Fruit fly (Drosophila melanogaster): ENCODE data around the gene Ptp61F.
A peak's percentile ranks its signal among the peaks of the same experiment; 100 is the strongest.

Gene Ptp61F

dm6 chr3L:1517274-1518047 lies 42.4 kb upstream of the Ptp61F start (continued):
- TF ChIP-seq CG2120 (GFP tag; optimal IDR thresholded peaks at IDR 0.05) (peak; percentile 77), slp2 (GFP tag; optimal IDR thresholded peaks at IDR 0.05) (peak; percentile 48), sna (GFP tag; IDR thresholded peaks at IDR 0.05; ENCODE audit: partially characterized antibody) (peak; percentile 65; the same call in 1 of the 2 replicates), CG3995 (GFP tag; optimal IDR thresholded peaks at IDR 0.05) (peak; percentile 94), CHES-1-like (GFP tag; optimal IDR thresholded peaks at IDR 0.05) (peak; percentile 52), D19B (GFP tag; optimal IDR thresholded peaks at IDR 0.05) (peak; percentile 0), CG6654 (GFP tag; optimal IDR thresholded peaks at IDR 0.05) (no peak), btn (GFP tag; optimal IDR thresholded peaks at IDR 0.05) (peak; percentile 72), en (GFP tag; optimal IDR thresholded peaks at IDR 0.05) (peak; percentile 24), lmd (GFP tag; IDR thresholded peaks at IDR 0.05) (peak; percentile 40; the same call in 1 of the 2 replicates), HLH54F (GFP tag; optimal IDR thresholded peaks at IDR 0.05) (peak; percentile 73), eyg (GFP tag; optimal IDR thresholded peaks at IDR 0.05) (no peak), chinmo (GFP tag; IDR thresholded peaks at IDR 0.05; ENCODE audit: partially characterized antibody) (peak; percentile 77; the same call in 3 of the 4 replicates), CG12104 (GFP tag; optimal IDR thresholded peaks at IDR 0.05) (peak; percentile 26), BtbVII (GFP tag; optimal IDR thresholded peaks at IDR 0.05) (no peak), cwo (GFP tag; optimal IDR thresholded peaks at IDR 0.05) (peak; percentile 6), CG7786 (GFP tag; optimal IDR thresholded peaks at IDR 0.05) (peak; percentile 87), stwl (tag; optimal IDR thresholded peaks at IDR 0.05) (peak; percentile 40), CG1647 (GFP tag; optimal IDR thresholded peaks at IDR 0.05) (peak; percentile 64), CG10209 (GFP tag; optimal IDR thresholded peaks at IDR 0.05) (peak; percentile 39), ttk (GFP tag; IDR thresholded peaks at IDR 0.05) (no peak), sisA (GFP tag; IDR thresholded peaks at IDR 0.05) (peak; percentile 71), CG12744 (GFP tag; optimal IDR thresholded peaks at IDR 0.05) (peak; percentile 37), row (GFP tag; IDR thresholded peaks at IDR 0.05) (peak; percentile 56), Oaz (GFP tag; IDR thresholded peaks at IDR 0.05) (no peak), CG3065 (GFP tag; optimal IDR thresholded peaks at IDR 0.05) (peak; percentile 39), Hmx (GFP tag; optimal IDR thresholded peaks at IDR 0.05) (peak; percentile 12), Usf (GFP tag; optimal IDR thresholded peaks at IDR 0.05) (peak; percentile 4), salm (tag; optimal IDR thresholded peaks at IDR 0.05) (peak; percentile 11), CG10274 (GFP tag; optimal IDR thresholded peaks at IDR 0.05) (peak; percentile 73), CG18619 (GFP tag; optimal IDR thresholded peaks at IDR 0.05) (peak; percentile 40), CG10366 (GFP tag; IDR thresholded peaks at IDR 0.05) (peak; percentile 52; the same call in 1 of the 2 replicates), CG10267 (tag; optimal IDR thresholded peaks at IDR 0.05) (peak; percentile 97), Aef1 (GFP tag; IDR thresholded peaks at IDR 0.05) (peak; percentile 51), dmrt11E (tag; optimal IDR thresholded peaks at IDR 0.05) (peak; percentile 47), CG32767 (GFP tag; IDR thresholded peaks at IDR 0.05) (0 out of 2 replicates have a peak, but pooled peaks have one; percentile 41), CG12942 (GFP tag; optimal IDR thresholded peaks at IDR 0.05) (peak; percentile 71), CG10654 (GFP tag; optimal IDR thresholded peaks at IDR 0.05) (peak; percentile 51), CG11398 (GFP tag; optimal IDR thresholded peaks at IDR 0.05) (peak; percentile 16), pzg (GFP tag; optimal IDR thresholded peaks at IDR 0.05) (peak; percentile 72), trem (tag; optimal IDR thresholded peaks at IDR 0.05) (peak; percentile 62), slou (GFP tag; optimal IDR thresholded peaks at IDR 0.05) (no peak), nom (GFP tag; optimal IDR thresholded peaks at IDR 0.05) (peak; percentile 67), sqz (GFP tag; optimal IDR thresholded peaks at IDR 0.05) (no peak), Drgx (GFP tag; IDR thresholded peaks at IDR 0.05) (peak; percentile 71), bowl (GFP tag; IDR thresholded peaks at IDR 0.05) (no peak), CG3163 (GFP tag; optimal IDR thresholded peaks at IDR 0.05) (peak; percentile 51), CG17186 (GFP tag; optimal IDR thresholded peaks at IDR 0.05) (peak; percentile 93), fd102C (GFP tag; optimal IDR thresholded peaks at IDR 0.05) (no peak)

Measured in whole organism, embryonic.